Worm (Caenorhabditis elegans) whole organism, L3 larva: ENCODE results near the gene cls-2.
"Not testable (repeated sequence)": the region's sequence is repeated elsewhere in the genome, so short reads cannot be mapped to it uniquely, and the experiment has no call there.

Source experiments
- ZK546.5 ChIP-seq: sonication (generic microtip); optimal IDR thresholded peaks from 2 replicates; lab custom pipeline; 2017; ENCODE audit warnings: missing biosample characterization, missing genetic modification characterization
- aly-2 ChIP-seq: fragments of 150-350 bp; optimal IDR thresholded peaks from 2 replicates; lab custom pipeline; 2014; ENCODE audit warnings: missing biosample characterization, missing genetic modification characterization
- ama-1 ChIP-seq: fragments of 150-350 bp; optimal IDR thresholded peaks from 2 replicates; lab custom pipeline; 2018
- ceh-28 ChIP-seq: fragments of 150-350 bp; optimal IDR thresholded peaks from 2 replicates; lab custom pipeline; 2014; ENCODE audit warnings: missing biosample characterization, missing genetic modification reagents, missing genetic modification characterization
- ceh-82 ChIP-seq: fragments of 150-350 bp; optimal IDR thresholded peaks from 2 replicates; lab custom pipeline; 2014; ENCODE audit warnings: missing biosample characterization, missing genetic modification characterization
- ceh-9 ChIP-seq: sonication (generic microtip); optimal IDR thresholded peaks from 2 replicates; lab custom pipeline; 2018; ENCODE audit warnings: missing biosample characterization, missing genetic modification characterization
- egl-27 ChIP-seq: sonication (generic microtip); optimal IDR thresholded peaks from 4 replicates; lab custom pipeline; 2017; ENCODE audit warnings: missing biosample characterization, missing genetic modification reagents, missing genetic modification characterization
- egl-5 ChIP-seq: fragments of 150-350 bp; optimal IDR thresholded peaks from 2 replicates; lab custom pipeline; 2017; ENCODE audit warnings: missing biosample characterization, missing genetic modification reagents, missing genetic modification characterization, inconsistent platforms
- elt-1 ChIP-seq: fragments of 150-350 bp; optimal IDR thresholded peaks from 2 replicates; lab custom pipeline; 2014; ENCODE audit warnings: missing biosample characterization, missing genetic modification characterization
- elt-2 ChIP-seq: sonication (generic microtip); optimal IDR thresholded peaks from 2 replicates; lab custom pipeline; 2016; ENCODE audit warnings: missing genetic modification reagents, mild to moderate bottlenecking, missing genetic modification characterization, missing compliant biosample characterization
- elt-3 ChIP-seq, 3 experiments: fragments of 150-350 bp in 1 of 3; sonication (generic microtip) in 2 of 3; optimal IDR thresholded peaks; 2 replicates in 2 of 3; 4 replicates in 1 of 3; lab custom pipeline; 2014 to 2017; ENCODE audit warnings: missing biosample characterization in 3 of 3, missing genetic modification characterization in 3 of 3
- eor-1 ChIP-seq, 2 experiments: fragments of 150-350 bp; optimal IDR thresholded peaks; 2 replicates each; lab custom pipeline; 2014 to 2018; ENCODE audit warnings: missing biosample characterization in 2 of 2, missing genetic modification characterization in 2 of 2
- fkh-10 ChIP-seq: sonication (generic microtip); optimal IDR thresholded peaks from 2 replicates; lab custom pipeline; 2017; ENCODE audit warnings: missing biosample characterization, missing genetic modification reagents, missing genetic modification characterization
- fkh-2 ChIP-seq: fragments of 150-350 bp; optimal IDR thresholded peaks from 2 replicates; lab custom pipeline; 2014; ENCODE audit warnings: missing biosample characterization, missing genetic modification reagents, missing genetic modification characterization
- fos-1 ChIP-seq: fragments of 150-350 bp; optimal IDR thresholded peaks from 2 replicates; lab custom pipeline; 2014; ENCODE audit warnings: missing biosample characterization, missing genetic modification characterization
- hmg-11 ChIP-seq: sonication (generic microtip); optimal IDR thresholded peaks from 2 replicates; lab custom pipeline; 2016; ENCODE audit warnings: missing genetic modification characterization, missing compliant biosample characterization
- lin-15B ChIP-seq: fragments of 150-350 bp; optimal IDR thresholded peaks from 2 replicates; lab custom pipeline; 2014; ENCODE audit warnings: missing biosample characterization, missing genetic modification characterization
- lin-39 ChIP-seq: fragments of 150-350 bp; optimal IDR thresholded peaks from 2 replicates; lab custom pipeline; 2018; ENCODE audit warnings: missing biosample characterization, missing genetic modification reagents, missing genetic modification characterization
- mdl-1 ChIP-seq: fragments of 150-350 bp; optimal IDR thresholded peaks from 2 replicates; lab custom pipeline; 2014; ENCODE audit warnings: missing biosample characterization, missing genetic modification characterization
- nfya-1 ChIP-seq: sonication (generic microtip); optimal IDR thresholded peaks from 2 replicates; lab custom pipeline; 2017; ENCODE audit warnings: missing genetic modification characterization, mild to moderate bottlenecking, missing compliant biosample characterization, antibody characterized with exemption, moderate library complexity; ENCODE audit not compliant: insufficient read depth
- nhr-11 ChIP-seq: fragments of 150-350 bp; optimal IDR thresholded peaks from 2 replicates; lab custom pipeline; 2014; ENCODE audit warnings: missing biosample characterization, missing genetic modification characterization
- nhr-12 ChIP-seq: fragments of 150-350 bp; optimal IDR thresholded peaks from 2 replicates; lab custom pipeline; 2014; ENCODE audit warnings: missing biosample characterization, missing genetic modification characterization
- nhr-23 ChIP-seq: fragments of 150-350 bp; optimal IDR thresholded peaks from 2 replicates; lab custom pipeline; 2014; ENCODE audit warnings: missing biosample characterization, missing genetic modification reagents, missing genetic modification characterization
- nhr-28 ChIP-seq: fragments of 150-350 bp; optimal IDR thresholded peaks from 2 replicates; lab custom pipeline; 2014; ENCODE audit warnings: missing biosample characterization, missing genetic modification characterization
- nhr-43 ChIP-seq: sonication (generic microtip); optimal IDR thresholded peaks from 2 replicates; lab custom pipeline; 2016; ENCODE audit warnings: mild to moderate bottlenecking, missing genetic modification characterization, missing compliant biosample characterization; ENCODE audit not compliant: poor library complexity, severe bottlenecking
- nhr-76 ChIP-seq: fragments of 150-350 bp; sonication (generic microtip); optimal IDR thresholded peaks from 5 replicates; lab custom pipeline; 2014; ENCODE audit warnings: missing biosample characterization, missing genetic modification characterization
- nhr-77 ChIP-seq: fragments of 150-350 bp; optimal IDR thresholded peaks from 2 replicates; lab custom pipeline; 2014; ENCODE audit warnings: missing biosample characterization, missing genetic modification characterization
- pha-4 ChIP-seq: fragments of 150-350 bp; optimal IDR thresholded peaks from 2 replicates; lab custom pipeline; 2014; ENCODE audit warnings: missing biosample characterization, missing genetic modification reagents, missing genetic modification characterization
- pqm-1 ChIP-seq: fragments of 150-350 bp; optimal IDR thresholded peaks from 2 replicates; lab custom pipeline; 2017; ENCODE audit warnings: missing biosample characterization, missing genetic modification characterization, inconsistent platforms
- sea-2 ChIP-seq: fragments of 150-350 bp; sonication (generic microtip); optimal IDR thresholded peaks from 4 replicates; lab custom pipeline; 2014; ENCODE audit warnings: missing biosample characterization, missing genetic modification reagents, missing genetic modification characterization
- snpc-4 ChIP-seq: fragments of 150-350 bp; optimal IDR thresholded peaks from 2 replicates; lab custom pipeline; 2014; ENCODE audit warnings: missing biosample characterization, missing genetic modification characterization
- tbx-2 ChIP-seq: sonication (generic microtip); optimal IDR thresholded peaks from 2 replicates; lab custom pipeline; 2016; ENCODE audit warnings: mild to moderate bottlenecking, missing genetic modification characterization, missing compliant biosample characterization
- unc-62 ChIP-seq: fragments of 150-350 bp; sonication (generic microtip); optimal IDR thresholded peaks from 4 replicates; lab custom pipeline; 2014; ENCODE audit warnings: missing biosample characterization, missing genetic modification reagents, missing genetic modification characterization
- zag-1 ChIP-seq: fragments of 150-350 bp; optimal IDR thresholded peaks from 2 replicates; lab custom pipeline; 2014; ENCODE audit warnings: missing biosample characterization, missing genetic modification characterization
- ztf-11 ChIP-seq: fragments of 150-350 bp; optimal IDR thresholded peaks from 2 replicates; lab custom pipeline; 2014; ENCODE audit warnings: missing biosample characterization, missing genetic modification characterization
- ztf-4 ChIP-seq: fragments of 150-350 bp; optimal IDR thresholded peaks from 2 replicates; lab custom pipeline; 2014; ENCODE audit warnings: missing biosample characterization, missing genetic modification characterization

cls-2 gene

DNA sequence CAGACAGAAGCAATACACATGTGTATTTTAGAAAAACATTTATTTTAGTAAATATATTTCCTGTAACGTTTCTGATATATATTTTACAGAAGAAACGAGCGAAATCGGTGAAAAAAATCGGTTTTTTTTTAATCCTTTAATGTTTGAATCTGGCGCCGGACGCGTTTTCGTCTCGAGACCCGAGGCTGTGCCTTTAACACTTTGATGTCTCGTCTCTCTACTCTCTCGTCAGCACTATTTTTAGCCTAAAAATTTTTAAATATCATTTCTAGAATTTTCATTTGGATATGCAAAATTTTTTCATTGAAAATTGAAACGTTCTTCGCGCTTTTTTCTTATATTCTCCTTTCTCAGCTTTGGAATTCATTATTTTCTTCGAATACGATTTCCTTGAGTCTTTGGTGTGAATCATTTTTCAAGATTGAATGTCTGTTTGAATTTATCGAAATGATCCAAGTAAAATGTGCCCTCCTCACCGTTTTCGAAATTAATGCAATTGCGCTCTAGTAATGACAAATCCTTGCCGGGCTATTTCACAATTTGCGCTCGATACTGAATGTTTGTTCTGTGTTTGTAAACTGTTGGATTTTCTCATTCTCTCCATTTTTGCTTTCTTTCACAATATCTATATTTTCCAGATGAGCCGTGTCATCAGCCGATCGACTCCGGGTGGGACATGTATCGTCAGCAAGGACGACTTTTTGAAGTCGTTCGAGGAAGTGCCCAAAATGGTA is at the start of gene cls-2:
Gene cls-2, plus strand, starts transcription at position 635 of the 734 bp plus-strand sequence.
- TF ChIP-seq lin-15B (tag; lab: Kevin White, UChicago) = peak; percentile 29
- no peak for TF ChIP-seq fos-1
- no peak for TF ChIP-seq nhr-28 (tag; lab: Kevin White, UChicago)
- TF ChIP-seq, all 47 proteins: peak for 1

DNA sequence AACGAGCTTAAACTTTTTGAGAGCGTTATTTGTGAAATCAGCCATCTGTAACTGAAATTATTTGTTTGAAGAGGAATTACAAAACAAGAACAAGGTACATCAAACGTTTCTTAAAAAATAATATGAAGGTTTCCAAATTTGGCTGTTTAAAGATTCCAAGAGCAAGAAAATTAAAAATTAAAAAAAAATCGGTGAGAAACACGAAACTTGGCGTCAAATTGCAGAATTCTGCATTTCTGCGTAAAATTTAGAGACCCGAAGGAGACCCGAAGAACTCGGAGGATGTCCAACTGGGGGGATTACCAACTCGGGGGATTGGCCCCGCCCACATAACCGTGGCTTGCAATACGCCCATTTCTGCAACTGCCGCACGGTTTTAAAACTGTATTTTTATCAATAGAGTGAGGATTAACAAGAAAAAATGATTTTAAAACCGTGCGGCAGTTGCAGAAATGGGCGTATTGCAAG is 48.9 kb upstream of the cls-2 start, which contains the start of gene rab-6.1:
Gene rab-6.1, minus strand, starts transcription at position 51 of the 468 bp plus-strand sequence.
- TF ChIP-seq nhr-77 (tag; lab: Kevin White, UChicago); ztf-11; hmg-11: not testable (repeated sequence)

DNA sequence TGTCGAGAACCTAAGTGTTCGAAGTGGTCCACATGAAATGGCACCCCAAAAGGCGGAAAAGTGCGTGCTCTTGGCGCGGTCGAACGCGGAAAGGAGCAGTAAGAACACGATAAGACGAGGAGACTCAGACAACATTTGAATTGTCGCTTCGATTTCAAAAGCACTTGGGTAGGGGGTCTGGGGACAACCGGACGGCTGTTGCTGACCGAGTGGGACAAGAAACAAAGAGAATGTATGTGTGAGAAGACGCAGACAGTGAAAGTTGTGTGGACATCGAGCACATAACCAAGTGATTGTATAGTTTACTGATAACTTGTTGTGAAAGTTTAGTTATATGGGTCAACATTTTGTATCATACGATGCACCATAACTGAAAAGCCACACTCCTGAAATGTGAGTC is 47.7 kb upstream of the cls-2 start:
- peak; percentile 12 for TF ChIP-seq nfya-1
- TF ChIP-seq pqm-1 (tag; lab: Kevin White, UChicago) = peak; percentile 53
- TF ChIP-seq egl-5 (tag; lab: Kevin White, UChicago) = peak; percentile 27
- peak; percentile 61 for TF ChIP-seq elt-2
- TF ChIP-seq fkh-2 = no peak
- peak; percentile 70 for TF ChIP-seq pha-4
- no peak for TF ChIP-seq ztf-4 (tag; lab: Kevin White, UChicago)
- no peak for TF ChIP-seq ceh-82 (tag; lab: Kevin White, UChicago)
- peak; percentile 39 for TF ChIP-seq lin-39 (tag; lab: Kevin White, UChicago)

DNA sequence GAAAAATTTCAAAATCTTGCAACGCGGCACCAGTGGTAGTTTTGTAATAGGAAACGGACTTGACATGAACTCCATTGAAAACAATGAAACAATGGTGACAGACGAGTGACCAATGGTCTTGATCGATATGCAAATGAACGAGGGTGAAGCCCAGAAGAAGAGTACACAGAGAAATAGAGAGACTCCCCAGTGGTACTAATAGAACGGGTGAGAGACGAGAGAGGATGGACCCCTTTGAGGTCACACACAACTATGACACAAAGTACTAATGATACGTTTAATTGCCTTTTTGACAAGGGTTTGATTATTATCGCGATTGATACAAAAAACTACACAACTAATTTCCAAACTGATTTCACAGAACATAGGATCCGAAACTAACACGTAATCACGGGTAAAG is 44.8 kb upstream of the cls-2 start, which contains the start of gene F59B2.8:
Gene F59B2.8, minus strand, starts transcription at position 151 of the 400 bp plus-strand sequence.
- TF ChIP-seq fkh-10 (no peak), elt-3 (tag; optimal IDR thresholded peaks at IDR 0.05; lab: Kevin White, UChicago) (no peak), nhr-23 (tag; lab: Kevin White, UChicago) (no peak), eor-1 (tag; optimal IDR thresholded peaks at IDR 0.05; lab: Kevin White, UChicago) (no peak), elt-1 (tag; lab: Kevin White, UChicago) (no peak), ceh-28 (tag; lab: Kevin White, UChicago) (no peak), nhr-43 (tag; lab: Kevin White, UChicago) (no peak), pha-4 (no peak), ztf-4 (tag; lab: Kevin White, UChicago) (no peak), ceh-82 (tag; lab: Kevin White, UChicago) (no peak), ceh-9 (tag; lab: Kevin White, UChicago) (no peak), zag-1 (tag; lab: Kevin White, UChicago) (no peak), nhr-12 (tag; lab: Kevin White, UChicago) (no peak), mdl-1 (no peak), nhr-76 (tag; lab: Kevin White, UChicago) (no peak), nhr-77 (tag; lab: Kevin White, UChicago) (no peak)

DNA sequence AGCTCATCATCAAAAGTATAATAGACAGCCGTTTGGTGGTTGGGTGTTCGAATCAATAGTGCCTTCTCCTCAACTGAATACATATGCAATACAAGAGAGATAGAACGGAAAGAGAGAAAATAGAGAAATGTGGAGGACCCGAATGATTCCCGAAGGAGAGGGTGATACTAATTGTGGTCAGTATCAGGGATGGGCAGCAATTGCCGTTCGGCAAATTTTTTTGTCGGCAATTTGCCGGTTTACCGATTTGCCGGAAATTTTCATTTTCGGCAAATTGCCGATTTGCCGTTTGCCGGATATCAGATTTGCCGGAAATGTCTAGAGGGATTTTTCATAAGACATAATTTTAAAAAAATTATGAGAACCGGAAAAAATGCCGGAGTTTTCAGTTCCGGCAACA is 42.5 kb upstream of the cls-2 start, which contains the start of gene F59B2.9:
Gene F59B2.9, minus strand, starts transcription at position 101 of the 400 bp plus-strand sequence.
- TF ChIP-seq mdl-1 (no peak), snpc-4 (tag; lab: Kevin White, UChicago) (no peak), ama-1 (lab: Kevin White, UChicago) (no peak), sea-2 (GFP tag; lab: Kevin White, UChicago) (no peak), fkh-2 (no peak), nhr-12 (tag; lab: Kevin White, UChicago) (no peak), ZK546.5 (tag; lab: Kevin White, UChicago) (no peak), nhr-11 (tag; lab: Kevin White, UChicago) (no peak), elt-2 (no peak), egl-27 (tag; lab: Kevin White, UChicago) (no peak), nfya-1 (no peak), pqm-1 (tag; lab: Kevin White, UChicago) (no peak), ztf-4 (tag; lab: Kevin White, UChicago) (no peak), unc-62 (no peak), fkh-10 (no peak), aly-2 (tag; lab: Kevin White, UChicago) (no peak), tbx-2 (tag; lab: Kevin White, UChicago) (no peak), nhr-28 (tag; lab: Kevin White, UChicago) (no peak), pha-4 (no peak)
